Worm (Caenorhabditis elegans) whole organism, late embryonic: Measurements from ENCODE around the gene B0024.13.

Experiments used
- C08G9.2 ChIP-seq: sonication (generic microtip); optimal IDR thresholded peaks from 2 replicates; lab custom pipeline; 2016; ENCODE audit warnings: mild to moderate bottlenecking, missing genetic modification characterization, moderate library complexity, missing compliant biosample characterization
- F13H6.1 ChIP-seq: sonication (generic microtip); optimal IDR thresholded peaks from 2 replicates; lab custom pipeline; 2016; ENCODE audit warnings: missing genetic modification characterization, missing compliant biosample characterization
- T23F11.4 ChIP-seq: fragments of 200-800 bp; sonication (Bioruptor generic); optimal IDR thresholded peaks from 2 replicates; lab custom pipeline; 2018; ENCODE audit warnings: mild to moderate bottlenecking, missing genetic modification characterization, missing compliant biosample characterization
- ama-1 ChIP-seq: fragments of 150-350 bp; optimal IDR thresholded peaks from 2 replicates; lab custom pipeline; 2014
- ceh-14 ChIP-seq: sonication (generic microtip); optimal IDR thresholded peaks from 2 replicates; lab custom pipeline; 2016; ENCODE audit warnings: missing genotype, missing genetic modification characterization, missing compliant biosample characterization
- ceh-19 ChIP-seq: fragments of 200-800 bp; sonication (Bioruptor generic); optimal IDR thresholded peaks from 2 replicates; lab custom pipeline; 2018; ENCODE audit warnings: mild to moderate bottlenecking, missing genetic modification characterization, missing compliant biosample characterization
- ceh-24 ChIP-seq: sonication (generic microtip); optimal IDR thresholded peaks from 2 replicates; lab custom pipeline; 2016; ENCODE audit warnings: mild to moderate bottlenecking, missing genetic modification characterization, missing compliant biosample characterization
- ceh-31 ChIP-seq: sonication (generic microtip); optimal IDR thresholded peaks from 2 replicates; lab custom pipeline; 2016; ENCODE audit warnings: missing genetic modification characterization, missing compliant biosample characterization
- ceh-45 ChIP-seq: fragments of 200-800 bp; sonication (Bioruptor generic); IDR thresholded peaks from 2 replicates; pipeline ENCODE4 v1.3.6; 2022; ENCODE audit warnings: missing genetic modification reagents, missing genetic modification characterization, missing compliant biosample characterization
- ceh-9 ChIP-seq: sonication (generic microtip); optimal IDR thresholded peaks from 2 replicates; lab custom pipeline; 2016; ENCODE audit warnings: mild to moderate bottlenecking, missing genetic modification characterization, inconsistent platforms, missing compliant biosample characterization
- dve-1 ChIP-seq: sonication (generic microtip); optimal IDR thresholded peaks from 2 replicates; lab custom pipeline; 2017; ENCODE audit warnings: antibody characterized with exemption, mild to moderate bottlenecking, missing genetic modification characterization, missing compliant biosample characterization
- elt-2 ChIP-seq: sonication (generic microtip); optimal IDR thresholded peaks from 2 replicates; lab custom pipeline; 2016; ENCODE audit warnings: missing genetic modification reagents, missing genetic modification characterization, missing compliant biosample characterization
- elt-4 ChIP-seq: sonication (generic microtip); optimal IDR thresholded peaks from 2 replicates; lab custom pipeline; 2016; ENCODE audit warnings: missing genetic modification characterization, missing compliant biosample characterization
- eyg-1 ChIP-seq: sonication (generic microtip); optimal IDR thresholded peaks from 2 replicates; lab custom pipeline; 2016; ENCODE audit warnings: missing genotype, missing genetic modification characterization, missing compliant biosample characterization
- fkh-10 ChIP-seq: fragments of 150-350 bp; optimal IDR thresholded peaks from 2 replicates; lab custom pipeline; 2014; ENCODE audit warnings: missing biosample characterization, missing genetic modification reagents, missing genetic modification characterization
- fkh-6 ChIP-seq: sonication (generic microtip); optimal IDR thresholded peaks from 2 replicates; lab custom pipeline; 2016; ENCODE audit warnings: missing genetic modification characterization, missing compliant biosample characterization
- gmeb-2 ChIP-seq: sonication (generic microtip); optimal IDR thresholded peaks from 2 replicates; lab custom pipeline; 2016; ENCODE audit warnings: missing genetic modification characterization, inconsistent platforms, missing compliant biosample characterization
- hlh-13 ChIP-seq: fragments of 200-800 bp; sonication (Bioruptor generic); optimal IDR thresholded peaks from 2 replicates; lab custom pipeline; 2018; ENCODE audit warnings: mild to moderate bottlenecking, missing genetic modification characterization, missing compliant biosample characterization
- hlh-15 ChIP-seq: sonication (generic microtip); optimal IDR thresholded peaks from 2 replicates; lab custom pipeline; 2016; ENCODE audit warnings: missing genetic modification characterization, missing compliant biosample characterization
- hlh-6 ChIP-seq: sonication (generic microtip); optimal IDR thresholded peaks from 2 replicates; lab custom pipeline; 2016; ENCODE audit warnings: missing genotype, missing genetic modification characterization, missing compliant biosample characterization
- madf-2 ChIP-seq: sonication (generic microtip); optimal IDR thresholded peaks from 2 replicates; lab custom pipeline; 2017; ENCODE audit warnings: missing genetic modification characterization, missing compliant biosample characterization
- mec-3 ChIP-seq: sonication (generic microtip); optimal IDR thresholded peaks from 2 replicates; lab custom pipeline; 2016; ENCODE audit warnings: borderline replicate concordance, missing genetic modification characterization, missing compliant biosample characterization
- nfya-1 ChIP-seq: sonication (generic microtip); optimal IDR thresholded peaks from 2 replicates; lab custom pipeline; 2017; ENCODE audit warnings: missing genetic modification characterization, mild to moderate bottlenecking, missing compliant biosample characterization, antibody characterized with exemption, moderate library complexity
- nhr-11 ChIP-seq: fragments of 150-350 bp; optimal IDR thresholded peaks from 2 replicates; lab custom pipeline; 2014; ENCODE audit warnings: missing biosample characterization, missing genetic modification characterization
- nhr-232 ChIP-seq: sonication (generic microtip); optimal IDR thresholded peaks from 2 replicates; lab custom pipeline; 2016; ENCODE audit warnings: missing genetic modification characterization, missing compliant biosample characterization
- npax-4 ChIP-seq: sonication (generic microtip); optimal IDR thresholded peaks from 2 replicates; lab custom pipeline; 2016; ENCODE audit warnings: missing genetic modification characterization, missing compliant biosample characterization
- pat-9 ChIP-seq: fragments of 200-800 bp; sonication (Bioruptor generic); optimal IDR thresholded peaks from 2 replicates; lab custom pipeline; 2018; ENCODE audit warnings: mild to moderate bottlenecking, missing genetic modification characterization, moderate library complexity, missing compliant biosample characterization
- pha-4 ChIP-seq: fragments of 150-350 bp; optimal IDR thresholded peaks from 2 replicates; lab custom pipeline; 2018; ENCODE audit warnings: missing biosample characterization, missing genetic modification reagents, missing genetic modification characterization
- pqm-1 ChIP-seq: sonication (generic microtip); optimal IDR thresholded peaks from 2 replicates; lab custom pipeline; 2016; ENCODE audit warnings: missing genetic modification characterization, missing compliant biosample characterization
- pros-1 ChIP-seq: fragments of 150-350 bp; optimal IDR thresholded peaks from 2 replicates; lab custom pipeline; 2014; ENCODE audit warnings: missing biosample characterization, missing genetic modification reagents, missing genetic modification characterization
- ref-2 ChIP-seq: sonication (generic microtip); optimal IDR thresholded peaks from 2 replicates; lab custom pipeline; 2016; ENCODE audit warnings: missing genetic modification characterization, missing compliant biosample characterization
- sdc-2 ChIP-seq: sonication (generic microtip); optimal IDR thresholded peaks from 2 replicates; lab custom pipeline; 2016; ENCODE audit warnings: missing genotype, missing genetic modification characterization, missing compliant biosample characterization
- sox-2 ChIP-seq: fragments of 200-800 bp; sonication (Bioruptor generic); IDR thresholded peaks from 2 replicates; pipeline ENCODE4 v1.3.6; 2022; ENCODE audit warnings: missing genetic modification reagents, missing genetic modification characterization, missing compliant biosample characterization
- sox-4 ChIP-seq: sonication (generic microtip); optimal IDR thresholded peaks from 2 replicates; lab custom pipeline; 2017; ENCODE audit warnings: mild to moderate bottlenecking, missing genetic modification characterization, inconsistent platforms, missing compliant biosample characterization
- syd-9 ChIP-seq: sonication (generic microtip); optimal IDR thresholded peaks from 2 replicates; lab custom pipeline; 2016; ENCODE audit warnings: mild to moderate bottlenecking, missing genetic modification characterization, moderate library complexity, missing compliant biosample characterization
- tbx-7 ChIP-seq: sonication (generic microtip); optimal IDR thresholded peaks from 2 replicates; lab custom pipeline; 2016; ENCODE audit warnings: missing genotype, missing genetic modification characterization, missing compliant biosample characterization
- ttx-3 ChIP-seq: sonication (generic microtip); optimal IDR thresholded peaks from 2 replicates; lab custom pipeline; 2016; ENCODE audit warnings: missing genetic modification reagents, missing genetic modification characterization, missing compliant biosample characterization
- unc-42 ChIP-seq: sonication (generic microtip); optimal IDR thresholded peaks from 2 replicates; lab custom pipeline; 2016; ENCODE audit warnings: missing genotype, missing genetic modification characterization, missing compliant biosample characterization
- zip-5 ChIP-seq: sonication (generic microtip); optimal IDR thresholded peaks from 2 replicates; lab custom pipeline; 2016; ENCODE audit warnings: missing genetic modification characterization, missing compliant biosample characterization
- ztf-16 ChIP-seq: sonication (generic microtip); optimal IDR thresholded peaks from 2 replicates; lab custom pipeline; 2017; ENCODE audit warnings: missing genetic modification characterization, missing compliant biosample characterization

B0024.13 gene

ce11 chrV:10281374-10281773 lies 39.1 kb upstream of the B0024.13 start, which contains the start of gene lys-2:
Gene lys-2, minus strand, starts transcription at chrV:10281474.
- TF ChIP-seq unc-42 (no peak), elt-4 (tag; lab: Kevin White, UChicago) (no peak), ztf-16 (tag; lab: Kevin White, UChicago) (no peak), tbx-7 (tag; lab: Kevin White, UChicago) (no peak), nhr-232 (tag; lab: Kevin White, UChicago) (no peak), ceh-14 (no peak), fkh-10 (no peak)

DNA sequence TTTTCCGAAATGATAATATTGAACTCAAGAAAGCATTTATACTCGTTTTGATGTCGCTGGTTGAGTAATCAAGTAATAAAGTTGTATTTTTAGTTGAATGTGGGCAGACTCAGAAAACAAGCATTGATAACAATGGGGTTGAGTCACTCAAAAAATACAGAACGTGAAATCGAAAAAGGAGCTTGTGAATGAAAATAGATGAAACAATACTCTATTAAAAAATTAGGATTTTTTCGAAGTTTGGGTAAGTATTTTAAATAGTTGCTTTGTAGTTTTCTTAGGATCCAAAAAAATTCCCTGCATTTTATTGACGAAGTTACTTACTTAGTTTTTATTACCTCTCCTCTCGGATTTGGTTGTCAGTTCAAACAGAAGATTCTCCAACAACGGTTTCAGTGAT lies 37.1 kb upstream of the B0024.13 start, which contains the start of gene lys-3:
lys-3 (minus strand) TSS at position 101 of the 400 bp plus-strand sequence.
- no peak for TF ChIP-seq ceh-9 (tag; lab: Kevin White, UChicago)
- TF ChIP-seq pat-9 (tag; lab: Kevin White, UChicago) = no peak
- no peak for TF ChIP-seq eyg-1 (tag; lab: Kevin White, UChicago)

DNA sequence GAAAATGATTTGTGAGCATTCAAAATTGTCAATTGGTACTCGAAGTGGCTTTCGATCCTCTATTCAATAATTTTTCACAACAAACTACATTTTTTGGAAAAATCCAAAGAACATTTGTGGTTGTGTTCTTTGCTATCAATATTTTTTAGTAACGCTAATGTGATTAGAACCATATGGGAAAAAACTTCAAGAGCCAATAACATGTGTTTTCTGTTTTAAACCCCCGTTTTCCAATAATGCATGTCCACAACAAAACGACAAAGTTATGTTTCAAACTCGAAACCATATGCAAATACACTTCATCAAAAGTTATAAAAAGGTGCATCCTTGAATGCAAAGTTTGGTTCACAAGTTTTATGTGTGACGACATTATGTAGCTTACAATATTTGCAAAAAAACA lies 34.7 kb upstream of the B0024.13 start:
- no peak for TF ChIP-seq nhr-11 (tag; lab: Kevin White, UChicago)
- no peak for TF ChIP-seq dve-1
- TF ChIP-seq F13H6.1 (tag; lab: Kevin White, UChicago) = no peak
- TF ChIP-seq ceh-31 (tag; lab: Kevin White, UChicago) = no peak
- TF ChIP-seq hlh-6 (tag; lab: Kevin White, UChicago) = no peak
- TF ChIP-seq zip-5 (tag; lab: Kevin White, UChicago) = no peak
- no peak for TF ChIP-seq sox-4 (tag; lab: Kevin White, UChicago)
- no peak for TF ChIP-seq madf-2
- no peak for TF ChIP-seq syd-9 (tag; lab: Kevin White, UChicago)
- TF ChIP-seq gmeb-2 (tag; lab: Kevin White, UChicago) = no peak
- TF ChIP-seq ama-1 (lab: Kevin White, UChicago) = no peak
- no peak for TF ChIP-seq T23F11.4 (GFP tag; lab: Kevin White, UChicago)
- no peak for TF ChIP-seq pros-1 (tag; lab: Kevin White, UChicago)
- no peak for TF ChIP-seq pha-4 (tag; lab: Kevin White, UChicago)

- TF ChIP-seq sox-2 (no peak), sdc-2 (tag; lab: Kevin White, UChicago) (no peak), T23F11.4 (GFP tag; lab: Kevin White, UChicago) (no peak), mec-3 (no peak), ceh-45 (GFP tag; lab: Robert Waterston, UW) (no peak), hlh-13 (no peak), npax-4 (tag; lab: Kevin White, UChicago) (no peak), ceh-14 (no peak), ceh-19 (GFP tag; lab: Kevin White, UChicago) (no peak), C08G9.2 (tag; lab: Kevin White, UChicago) (no peak), ttx-3 (tag; lab: Kevin White, UChicago) (no peak), ztf-16 (tag; lab: Kevin White, UChicago) (no peak), fkh-10 (no peak)
- TF ChIP-seq, all 69 proteins: peak for 0
Observed at ce11 chrV:10287260-10287659, 33.3 kb upstream of the B0024.13 start, which contains the start of gene B0024.3. Gene B0024.3, plus strand, starts transcription at chrV:10287560.

ce11 chrV:10289743-10290142 lies 30.8 kb upstream of the B0024.13 start, which contains the start of gene B0024.15:
Gene B0024.15, plus strand, starts transcription at chrV:10290043.
- no peak for TF ChIP-seq ref-2 (tag; lab: Kevin White, UChicago)
- no peak for TF ChIP-seq eyg-1 (tag; lab: Kevin White, UChicago)
- TF ChIP-seq ceh-24 = no peak
- no peak for TF ChIP-seq nfya-1
- TF ChIP-seq hlh-15 = no peak
- TF ChIP-seq pros-1 (tag; lab: Kevin White, UChicago) = no peak
- no peak for TF ChIP-seq elt-2 (tag; lab: Kevin White, UChicago)
- TF ChIP-seq fkh-6 (tag; lab: Kevin White, UChicago) = no peak
- no peak for TF ChIP-seq sdc-2 (tag; lab: Kevin White, UChicago)
- no peak for TF ChIP-seq sox-4 (tag; lab: Kevin White, UChicago)
- TF ChIP-seq hlh-13 = no peak
- no peak for TF ChIP-seq pqm-1
- no peak for TF ChIP-seq ama-1 (lab: Kevin White, UChicago)
- TF ChIP-seq, all 69 proteins: peak for 0
